Worm (Caenorhabditis elegans) whole organism, young adult: ENCODE results near the gene B0547.2.

ENCODE experiments used
- F49E8.2 ChIP-seq: sonication (generic microtip); optimal IDR thresholded peaks from 3 replicates; lab custom pipeline; 2017; ENCODE audit warnings: missing genetic modification characterization, mild to moderate bottlenecking, missing compliant biosample characterization, antibody characterized with exemption, moderate library complexity; ENCODE audit not compliant: insufficient read depth
- ama-1 ChIP-seq, 3 experiments: fragments of 150-350 bp in 1 of 3; sonication (generic microtip) in 2 of 3; optimal IDR thresholded peaks; 2 replicates each; lab custom pipeline; 2014 to 2018; ENCODE audit warnings: missing biosample characterization in 2 of 3, missing genetic modification characterization in 2 of 3, missing genetic modification reagents in 2 of 3
- bed-2 ChIP-seq: fragments of 200-800 bp; sonication (Bioruptor generic); IDR thresholded peaks from 2 replicates; pipeline ENCODE4 v1.3.6; 2022; ENCODE audit warnings: missing genetic modification reagents, missing genetic modification characterization, missing compliant biosample characterization
- ccch-3 ChIP-seq: fragments of 200-800 bp; sonication (Bioruptor generic); optimal IDR thresholded peaks from 2 replicates; lab custom pipeline; 2018; ENCODE audit warnings: mild to moderate bottlenecking, missing genetic modification characterization, missing compliant biosample characterization
- dpl-1 ChIP-seq: fragments of 150-350 bp; optimal IDR thresholded peaks from 2 replicates; lab custom pipeline; 2014; ENCODE audit warnings: missing biosample characterization, missing genetic modification reagents, missing genetic modification characterization
- hsf-1 ChIP-seq: fragments of 200-800 bp; sonication (Bioruptor generic); IDR thresholded peaks from 2 replicates; pipeline ENCODE4 v1.3.6; 2022; ENCODE audit warnings: missing genetic modification reagents, missing genetic modification characterization, missing compliant biosample characterization
- madf-10 ChIP-seq: sonication (generic microtip); optimal IDR thresholded peaks from 2 replicates; lab custom pipeline; 2016; ENCODE audit warnings: mild to moderate bottlenecking, missing genetic modification characterization, missing compliant biosample characterization
- nfya-1 ChIP-seq: sonication (generic microtip); optimal IDR thresholded peaks from 2 replicates; lab custom pipeline; 2017; ENCODE audit warnings: antibody characterized with exemption, missing compliant biosample characterization, missing genetic modification characterization, borderline replicate concordance; ENCODE audit not compliant: insufficient read depth
- pha-4 ChIP-seq: fragments of 150-350 bp; sonication (generic microtip); optimal IDR thresholded peaks from 2 replicates; lab custom pipeline; 2014; ENCODE audit warnings: missing biosample characterization, missing genetic modification reagents, missing genetic modification characterization
- rcor-1 ChIP-seq: fragments of 200-800 bp; sonication (Bioruptor generic); IDR thresholded peaks from 2 replicates; pipeline ENCODE4 v1.3.6; 2022; ENCODE audit warnings: missing genetic modification reagents, missing genetic modification characterization, missing compliant biosample characterization
- snpc-4 ChIP-seq, 5 experiments: fragments of 150-350 bp in 1 of 5; sonication (generic microtip) in 4 of 5; optimal IDR thresholded peaks; 2 replicates each; lab custom pipeline; 2014 to 2018; ENCODE audit warnings: missing genetic modification characterization in 5 of 5, missing biosample characterization in 3 of 5, antibody characterized with exemption in 2 of 5, mild to moderate bottlenecking in 2 of 5, missing compliant biosample characterization in 2 of 5, missing genotype in 2 of 5, moderate library complexity in 2 of 5, missing genetic modification reagents in 1 of 5
- ztf-18 ChIP-seq: sonication (generic microtip); optimal IDR thresholded peaks from 2 replicates; lab custom pipeline; 2016; ENCODE audit warnings: missing genotype, mild to moderate bottlenecking, missing genetic modification characterization, missing compliant biosample characterization

DNA sequence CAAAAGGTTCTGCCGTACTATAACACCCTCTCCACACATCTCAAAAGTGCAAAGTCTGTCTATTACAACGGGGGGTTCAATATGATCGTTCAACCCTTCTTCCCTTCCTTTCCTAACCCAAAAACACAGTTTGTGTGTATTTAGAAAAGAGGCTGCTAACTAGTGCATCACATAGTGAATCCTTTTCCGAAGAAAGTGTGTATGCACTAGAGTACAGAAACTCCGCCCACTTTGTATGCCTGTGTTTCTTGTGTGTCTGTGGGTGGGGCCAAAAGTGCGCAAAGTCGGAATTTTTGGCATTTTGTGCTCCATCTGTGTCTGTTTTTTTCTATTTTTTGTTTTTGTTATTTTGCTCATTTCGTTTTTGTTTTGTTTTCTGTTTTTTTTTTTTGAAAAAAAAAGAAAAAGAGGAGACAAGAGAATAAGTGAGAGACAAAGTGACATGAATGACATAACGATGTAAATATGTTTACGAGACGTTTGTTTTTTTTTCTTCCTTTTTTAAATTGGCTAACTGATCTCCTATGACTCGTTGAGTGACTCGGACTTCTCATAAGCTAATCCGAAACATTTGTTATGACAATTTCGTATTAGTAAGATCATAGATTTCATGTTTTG, 47.2 kb upstream of the B0547.2 start:
- TF ChIP-seq nfya-1 (no peak), rcor-1 (GFP tag; lab: Robert Waterston, UW) (no peak), dpl-1 (GFP tag; lab: Kevin White, UChicago) (no peak), ztf-18 (tag; lab: Kevin White, UChicago) (no peak), madf-10 (tag; lab: Kevin White, UChicago) (no peak), F49E8.2 (tag; lab: Kevin White, UChicago) (no peak), pha-4 (tag; lab: Kevin White, UChicago) (no peak), snpc-4 (GFP tag; optimal IDR thresholded peaks at IDR 0.05; lab: Kevin White, UChicago) (no peak), snpc-4 (tag; optimal IDR thresholded peaks at IDR 0.05; lab: Kevin White, UChicago) (no peak), hsf-1 (no peak), ccch-3 (GFP tag; lab: Kevin White, UChicago) (no peak), ama-1 (optimal IDR thresholded peaks at IDR 0.05; lab: Kevin White, UChicago) (no peak), ama-1 (GFP tag; optimal IDR thresholded peaks at IDR 0.05; lab: Kevin White, UChicago) (no peak), bed-2 (no peak)
